Fruit fly (Drosophila melanogaster) whole organism, embryonic: Measurements from ENCODE around the gene Cap-D3.

Source experiments
- Abd-B ChIP-seq: fragments of 200-800 bp; sonication (Bioruptor generic); optimal IDR thresholded peaks from 2 replicates; lab custom pipeline; 2018; ENCODE audit warnings: missing biosample characterization, mild to moderate bottlenecking, missing genetic modification characterization, moderate library complexity
- Bgb ChIP-seq: fragments of 200-800 bp; sonication (Bioruptor generic); IDR thresholded peaks from 2 replicates; pipeline ENCODE4 v1.3.6; 2022; ENCODE audit warnings: missing biosample characterization, missing genetic modification characterization; ENCODE audit not compliant: partially characterized antibody
- CG10267 ChIP-seq: fragments of 200-800 bp; sonication (Bioruptor generic); optimal IDR thresholded peaks from 2 replicates; lab custom pipeline; 2018; ENCODE audit warnings: missing biosample characterization, mild to moderate bottlenecking, missing genetic modification characterization, moderate library complexity
- CG10321 ChIP-seq: fragments of 200-800 bp; sonication (Bioruptor generic); IDR thresholded peaks from 2 replicates; pipeline ENCODE4 v1.3.6; 2022; ENCODE audit warnings: missing biosample characterization, missing genetic modification characterization
- CG11398 ChIP-seq: fragments of 200-800 bp; sonication (Bioruptor generic); optimal IDR thresholded peaks from 2 replicates; lab custom pipeline; 2016; ENCODE audit warnings: missing biosample characterization, missing genetic modification characterization
- CG11560 ChIP-seq: fragments of 200-800 bp; sonication (Bioruptor generic); IDR thresholded peaks from 3 replicates; pipeline ENCODE4 v1.3.6; 2022; ENCODE audit warnings: missing biosample characterization, missing genetic modification characterization
- CG13296 ChIP-seq: fragments of 200-800 bp; sonication (Bioruptor generic); optimal IDR thresholded peaks from 3 replicates; lab custom pipeline; 2018; ENCODE audit warnings: missing biosample characterization, mild to moderate bottlenecking, missing genetic modification characterization
- CG1529 ChIP-seq: fragments of 200-800 bp; sonication (Bioruptor generic); optimal IDR thresholded peaks from 3 replicates; lab custom pipeline; 2018; ENCODE audit warnings: missing biosample characterization, missing genetic modification characterization
- CG2116 ChIP-seq: fragments of 200-800 bp; sonication (Bioruptor generic); optimal IDR thresholded peaks from 3 replicates; lab custom pipeline; 2018; ENCODE audit warnings: missing biosample characterization, mild to moderate bottlenecking, missing genetic modification characterization
- CG30403 ChIP-seq: fragments of 200-800 bp; sonication (Bioruptor generic); optimal IDR thresholded peaks from 3 replicates; lab custom pipeline; 2016; ENCODE audit warnings: missing biosample characterization, missing genetic modification characterization
- CG3407 ChIP-seq: fragments of 200-800 bp; sonication (Bioruptor generic); optimal IDR thresholded peaks from 2 replicates; lab custom pipeline; 2018; ENCODE audit warnings: missing biosample characterization, mild to moderate bottlenecking, missing genetic modification characterization
- CG34224 ChIP-seq: fragments of 200-800 bp; sonication (Bioruptor generic); IDR thresholded peaks from 3 replicates; pipeline ENCODE4 v1.3.6; 2022; ENCODE audit warnings: missing biosample characterization, missing genetic modification characterization; ENCODE audit not compliant: partially characterized antibody
- CG3726 ChIP-seq: fragments of 200-800 bp; sonication (Bioruptor generic); IDR thresholded peaks from 3 replicates; pipeline ENCODE4, ENCODE4 v1.3.6; 2022; ENCODE audit warnings: missing biosample characterization, missing genetic modification characterization
- CG3847 ChIP-seq: fragments of 200-800 bp; sonication (Bioruptor generic); IDR thresholded peaks from 2 replicates; pipeline ENCODE4 v1.3.6; 2022; ENCODE audit warnings: missing biosample characterization, missing genetic modification characterization
- CG4282 ChIP-seq: fragments of 200-800 bp; sonication (Bioruptor generic); optimal IDR thresholded peaks from 2 replicates; lab custom pipeline; 2016; ENCODE audit warnings: missing biosample characterization, missing genetic modification characterization
- CG7745 ChIP-seq: fragments of 200-800 bp; sonication (Bioruptor generic); optimal IDR thresholded peaks from 2 replicates; lab custom pipeline; 2018; ENCODE audit warnings: missing biosample characterization, mild to moderate bottlenecking, missing genetic modification characterization, moderate library complexity
- Chrac-16 ChIP-seq: fragments of 200-800 bp; sonication (Bioruptor generic); optimal IDR thresholded peaks from 3 replicates; lab custom pipeline; 2016; ENCODE audit warnings: missing biosample characterization, missing genetic modification characterization
- Dek ChIP-seq: fragments of 200-800 bp; sonication (Bioruptor generic); optimal IDR thresholded peaks from 3 replicates; lab custom pipeline; 2019; ENCODE audit warnings: missing biosample characterization, mild to moderate bottlenecking, missing genetic modification characterization, moderate library complexity
- Dll ChIP-seq: fragments of 200-800 bp; sonication (Bioruptor generic); IDR thresholded peaks from 4 replicates; pipeline ENCODE4 v1.3.6; 2022; ENCODE audit warnings: missing biosample characterization, missing genetic modification characterization; ENCODE audit not compliant: partially characterized antibody
- Doc3 ChIP-seq: fragments of 200-800 bp; sonication (Bioruptor generic); IDR thresholded peaks from 3 replicates; pipeline ENCODE4 v1.3.6; 2022; ENCODE audit warnings: missing biosample characterization, missing genetic modification characterization; ENCODE audit not compliant: partially characterized antibody
- Dref ChIP-seq: fragments of 200-800 bp; sonication (Bioruptor generic); IDR thresholded peaks from 2 replicates; pipeline ENCODE4 v1.3.6; 2022; ENCODE audit warnings: missing biosample characterization, missing genetic modification characterization
- Lpt ChIP-seq: fragments of >200 bp; optimal IDR thresholded peaks from 2 replicates; lab custom pipeline; 2018; ENCODE audit warnings: missing biosample characterization, missing genetic modification characterization
- MBD-R2 ChIP-seq: fragments of 200-800 bp; sonication (Bioruptor generic); IDR thresholded peaks from 2 replicates; pipeline ENCODE4 v1.3.6; 2022; ENCODE audit warnings: missing biosample characterization, missing genetic modification characterization
- Nf-YB ChIP-seq: fragments of 200-800 bp; sonication (Bioruptor generic); optimal IDR thresholded peaks from 3 replicates; lab custom pipeline; 2019; ENCODE audit warnings: missing biosample characterization, mild to moderate bottlenecking, missing genetic modification characterization, moderate library complexity
- Nf-YC ChIP-seq: fragments of 200-800 bp; optimal IDR thresholded peaks from 3 replicates; lab custom pipeline; 2019; ENCODE audit warnings: missing biosample characterization, mild to moderate bottlenecking, missing genetic modification characterization, moderate library complexity
- Opbp ChIP-seq: fragments of 200-800 bp; sonication (Bioruptor generic); IDR thresholded peaks from 3 replicates; pipeline ENCODE4 v1.3.6; 2022; ENCODE audit warnings: missing biosample characterization, missing genetic modification characterization; ENCODE audit not compliant: partially characterized antibody
- Pdp1 ChIP-seq, 2 experiments: fragments of 200-800 bp; sonication (Bioruptor generic); optimal IDR thresholded peaks; 3 replicates each; lab custom pipeline; 2016; ENCODE audit warnings: missing biosample characterization in 2 of 2, missing genetic modification characterization in 2 of 2, mild to moderate bottlenecking in 1 of 2, moderate library complexity in 1 of 2
- Sry-δ ChIP-seq: fragments of 200-800 bp; sonication (Bioruptor generic); optimal IDR thresholded peaks from 2 replicates; lab custom pipeline; 2016; ENCODE audit warnings: missing biosample characterization, missing genetic modification characterization
- Stat92E ChIP-seq, 3 experiments: fragments of >200 bp in 2 of 3; fragments of 200-800 bp in 1 of 3; sonication (Bioruptor generic) in 1 of 3; optimal IDR thresholded peaks; 2 replicates each; lab custom pipeline; 2017 to 2019; ENCODE audit warnings: missing biosample characterization in 3 of 3, missing genetic modification characterization in 3 of 3, mild to moderate bottlenecking in 1 of 3, moderate library complexity in 1 of 3
- ato ChIP-seq: fragments of 200-800 bp; sonication (Bioruptor generic); IDR thresholded peaks from 2 replicates; pipeline ENCODE4 v1.3.6; 2022; ENCODE audit warnings: missing biosample characterization, missing genetic modification characterization; ENCODE audit not compliant: partially characterized antibody
- bbx ChIP-seq: fragments of 200-800 bp; sonication (Bioruptor generic); IDR thresholded peaks from 2 replicates; pipeline ENCODE4 v1.3.6; 2022; ENCODE audit warnings: missing biosample characterization, missing genetic modification characterization; ENCODE audit not compliant: partially characterized antibody
- chinmo ChIP-seq: fragments of 200-800 bp; sonication (Bioruptor generic); IDR thresholded peaks from 4 replicates; pipeline ENCODE4 v1.3.6; 2022; ENCODE audit warnings: missing biosample characterization, missing genetic modification characterization; ENCODE audit not compliant: partially characterized antibody
- crp ChIP-seq, 2 experiments: fragments of 200-800 bp; sonication (Bioruptor generic); optimal IDR thresholded peaks; 2 replicates in 1 of 2; 3 replicates in 1 of 2; lab custom pipeline; 2017; ENCODE audit warnings: missing biosample characterization in 2 of 2, missing genetic modification characterization in 2 of 2, mild to moderate bottlenecking in 1 of 2, moderate library complexity in 1 of 2
- dmrt11E ChIP-seq: fragments of 200-800 bp; sonication (Bioruptor generic); optimal IDR thresholded peaks from 3 replicates; lab custom pipeline; 2018; ENCODE audit warnings: missing biosample characterization, mild to moderate bottlenecking, missing genetic modification characterization, moderate library complexity
- hb ChIP-seq: fragments of 200-800 bp; sonication (Bioruptor generic); IDR thresholded peaks from 3 replicates; pipeline ENCODE4 v1.3.6; 2022; ENCODE audit warnings: missing biosample characterization, missing genetic modification characterization; ENCODE audit not compliant: partially characterized antibody
- lab ChIP-seq: fragments of 200-800 bp; sonication (Bioruptor generic); optimal IDR thresholded peaks from 3 replicates; lab custom pipeline; 2017; ENCODE audit warnings: missing biosample characterization, missing genetic modification characterization, mild to moderate bottlenecking, moderate library complexity, missing genetic modification reagents
- mld ChIP-seq: fragments of 200-800 bp; sonication (Bioruptor generic); IDR thresholded peaks from 3 replicates; pipeline ENCODE4 v1.3.6; 2022; ENCODE audit warnings: missing biosample characterization, missing genetic modification characterization; ENCODE audit not compliant: partially characterized antibody
- nerfin-2 ChIP-seq: fragments of 200-800 bp; sonication (Bioruptor generic); IDR thresholded peaks from 2 replicates; pipeline ENCODE4 v1.3.6; 2022; ENCODE audit warnings: missing biosample characterization, missing genetic modification characterization; ENCODE audit not compliant: partially characterized antibody
- seq ChIP-seq: fragments of 200-800 bp; sonication (Bioruptor generic); IDR thresholded peaks from 2 replicates; pipeline ENCODE4 v1.3.6; 2022; ENCODE audit warnings: missing biosample characterization, missing genetic modification characterization
- sna ChIP-seq: fragments of 200-800 bp; sonication (Bioruptor generic); IDR thresholded peaks from 2 replicates; pipeline ENCODE4 v1.3.6; 2022; ENCODE audit warnings: missing biosample characterization, missing genetic modification characterization; ENCODE audit not compliant: partially characterized antibody
- stwl ChIP-seq: fragments of 200-800 bp; sonication (Bioruptor generic); optimal IDR thresholded peaks from 3 replicates; lab custom pipeline; 2018; ENCODE audit warnings: missing biosample characterization, mild to moderate bottlenecking, missing genetic modification characterization, moderate library complexity
- tna ChIP-seq: fragments of 200-800 bp; sonication (Bioruptor generic); IDR thresholded peaks from 2 replicates; pipeline ENCODE4 v1.3.6; 2022; ENCODE audit warnings: missing biosample characterization, missing genetic modification characterization; ENCODE audit not compliant: partially characterized antibody
- tx ChIP-seq: fragments of 200-800 bp; sonication (Bioruptor generic); optimal IDR thresholded peaks from 2 replicates; lab custom pipeline; 2016; ENCODE audit warnings: missing biosample characterization, missing genetic modification characterization
- vnd ChIP-seq: fragments of 200-800 bp; sonication (Bioruptor generic); IDR thresholded peaks from 3 replicates; pipeline ENCODE4 v1.3.6; 2022; ENCODE audit warnings: missing biosample characterization, missing genetic modification characterization; ENCODE audit not compliant: partially characterized antibody

The Cap-D3 gene

DNA sequence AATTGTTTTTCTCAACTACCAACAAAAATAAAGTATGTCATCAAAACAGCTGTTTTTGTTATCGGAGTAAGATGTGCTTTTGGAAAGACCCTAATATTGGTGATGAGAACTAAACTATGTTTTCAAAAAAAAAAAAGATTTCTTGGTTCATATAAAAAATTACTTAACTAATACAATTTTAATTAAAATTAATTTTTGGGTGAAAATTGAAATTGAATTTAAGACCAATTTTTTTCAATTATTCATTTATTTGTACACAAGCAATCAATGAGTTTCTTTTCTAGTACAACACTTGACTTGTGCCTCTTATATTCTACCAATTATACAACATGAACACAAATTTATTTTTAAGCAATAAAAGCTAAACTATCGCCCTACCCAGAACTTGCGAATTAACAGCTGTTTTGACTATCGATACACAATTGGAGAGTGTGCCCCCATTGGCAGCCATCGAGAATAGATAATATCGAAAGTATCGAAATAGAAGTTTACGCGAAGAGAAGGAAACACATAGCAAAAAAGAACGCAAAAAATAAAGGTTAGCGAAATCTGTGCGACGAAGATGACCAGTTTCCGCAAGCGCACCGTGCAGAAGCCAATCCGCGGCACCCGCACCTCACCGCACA, 1.7 kb upstream of the Cap-D3 start, which contains the start of the genes Vps52 and Elp4 (continued):
- TF ChIP-seq tx (GFP tag; lab: Kevin White, UChicago) (peak; percentile 17), seq (GFP tag; lab: Robert Waterston, UW) (peak; percentile 51; the same call in 1 of the 2 replicates), CG3847 (GFP tag; lab: Robert Waterston, UW) (peak; percentile 73), Abd-B (GFP tag; lab: Kevin White, UChicago) (peak; percentile 80), Nf-YB (GFP tag; lab: Kevin White, UChicago) (peak; percentile 60), Nf-YC (tag; lab: Kevin White, UChicago) (peak; percentile 82), CG11560 (0 out of 3 replicates have a peak, but pooled peaks have one; percentile 30)

DNA sequence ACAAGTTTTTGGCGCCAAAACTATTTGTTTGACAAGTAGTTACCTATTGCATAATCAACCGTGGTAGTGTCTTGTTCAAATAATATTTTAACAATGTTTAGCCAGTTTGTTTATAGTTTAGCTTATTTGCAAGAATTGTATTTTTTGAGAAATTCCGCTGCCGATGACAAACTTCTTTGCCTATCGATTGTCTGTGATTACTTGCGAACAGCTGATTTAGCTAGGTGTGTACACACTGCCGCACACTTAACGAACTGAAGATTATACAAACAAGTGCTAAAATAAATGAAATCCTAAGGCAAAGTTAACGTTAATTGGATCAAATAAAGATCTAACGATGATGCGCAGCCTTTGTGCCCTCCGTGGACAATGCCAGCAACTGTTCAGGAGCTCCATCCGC, 1.0 kb downstream of the Cap-D3 start, which contains the start of gene Cox11:
Gene Cox11, plus strand, starts transcription at position 220 of the 400 bp plus-strand sequence.
- TF ChIP-seq Dek (tag; lab: Kevin White, UChicago) (no peak), mld (GFP tag; lab: Robert Waterston, UW) (0 out of 3 replicates have a peak, but pooled peaks have one; percentile 20), crp (GFP tag; optimal IDR thresholded peaks at IDR 0.05; lab: Kevin White, UChicago) (peak in 1 of 2 experiments; percentile 88), CG30403 (GFP tag; lab: Kevin White, UChicago) (no peak), sna (peak; percentile 54; the same call in 1 of the 2 replicates), vnd (GFP tag; lab: Robert Waterston, UW) (0 out of 3 replicates have a peak, but pooled peaks have one; percentile 44), CG3407 (GFP tag; lab: Kevin White, UChicago) (no peak), CG1529 (GFP tag; lab: Kevin White, UChicago) (no peak), Doc3 (GFP tag; lab: Robert Waterston, UW) (0 out of 3 replicates have a peak, but pooled peaks have one; percentile 20), chinmo (GFP tag; lab: Robert Waterston, UW) (0 out of 4 replicates have a peak, but pooled peaks have one; percentile 43), Dref (peak; percentile 79), dmrt11E (tag; lab: Kevin White, UChicago) (no peak), bbx (peak; percentile 73), CG4282 (GFP tag; lab: Kevin White, UChicago) (no peak), CG10321 (GFP tag; lab: Robert Waterston, UW) (no peak), Pdp1 (GFP tag; optimal IDR thresholded peaks at IDR 0.05; lab: Kevin White, UChicago) (peak in 1 of 2 experiments; percentile 58), lab (GFP tag; lab: Kevin White, UChicago) (no peak), Chrac-16 (GFP tag; lab: Kevin White, UChicago) (no peak), Bgb (GFP tag; lab: Robert Waterston, UW) (peak; percentile 34; the same call in 1 of the 2 replicates), nerfin-2 (peak; percentile 45; the same call in 1 of the 2 replicates), MBD-R2 (GFP tag; lab: Robert Waterston, UW) (peak; percentile 74), stwl (tag; lab: Kevin White, UChicago) (peak; percentile 18), CG3726 (GFP tag; lab: Robert Waterston, UW) (no peak), Stat92E (GFP tag; optimal IDR thresholded peaks at IDR 0.05; lab: Kevin White, UChicago) (no peak), ato (0 out of 2 replicates have a peak, but pooled peaks have one; percentile 21), CG2116 (peak; percentile 23), CG34224 (GFP tag; lab: Robert Waterston, UW) (peak; percentile 61; the same call in 1 of the 3 replicates), CG13296 (GFP tag; lab: Kevin White, UChicago) (no peak), Sry-δ (GFP tag; lab: Kevin White, UChicago) (peak; percentile 10), Lpt (GFP tag; lab: Kevin White, UChicago) (no peak), hb (peak; percentile 55; the same call in 1 of the 3 replicates), tna (GFP tag; lab: Robert Waterston, UW) (peak; percentile 64; the same call in 1 of the 2 replicates), CG11398 (GFP tag; lab: Kevin White, UChicago) (no peak), Opbp (GFP tag; lab: Robert Waterston, UW) (peak; percentile 60; the same call in 2 of the 3 replicates), CG7745 (tag; lab: Kevin White, UChicago) (no peak), Dll (GFP tag; lab: Robert Waterston, UW) (peak; percentile 44; the same call in 2 of the 4 replicates), CG10267 (tag; lab: Kevin White, UChicago) (no peak)
